Worm (Caenorhabditis elegans): ENCODE measurements around the gene acl-14.

- TF ChIP-seq unc-62 (GFP tag; optimal IDR thresholded peaks at IDR 0.05) = no peak
- peak; percentile 73 for TF ChIP-seq skn-1 (tag; optimal IDR thresholded peaks at IDR 0.05)
- TF ChIP-seq ets-5 (GFP tag; IDR thresholded peaks at IDR 0.05) = no peak
Observed at ce11 chrV:9346804-9347203, 13.4 kb upstream of the acl-14 start, which contains the start of the genes K07B1.7 and try-5.
